Worm (Caenorhabditis elegans) whole organism, midembryonic: ENCODE measurements around the gene R12B2.13.

Source experiments
- T22C8.4 ChIP-seq: fragments of 200-800 bp; sonication (Bioruptor generic); IDR thresholded peaks from 2 replicates; pipeline ENCODE4 v1.3.6; 2022; ENCODE audit warnings: missing genetic modification characterization, missing compliant biosample characterization
- cog-1 ChIP-seq: sonication (generic microtip); optimal IDR thresholded peaks from 2 replicates; lab custom pipeline; 2016; ENCODE audit warnings: missing genetic modification characterization, missing compliant biosample characterization
- flt-1 ChIP-seq: fragments of 200-800 bp; sonication (Bioruptor generic); IDR thresholded peaks from 2 replicates; pipeline ENCODE4 v1.3.6; 2022; ENCODE audit warnings: missing genetic modification characterization, missing compliant biosample characterization
- klf-2 ChIP-seq: fragments of 200-800 bp; sonication (Bioruptor generic); conservative IDR thresholded peaks from 2 replicates; pipeline ENCODE4 v1.3.6; 2022; ENCODE audit warnings: missing genetic modification reagents, missing genetic modification characterization, missing compliant biosample characterization
- med-1 ChIP-seq: sonication (generic microtip); optimal IDR thresholded peaks from 2 replicates; lab custom pipeline; 2017; ENCODE audit warnings: missing genetic modification characterization, mild to moderate bottlenecking, missing compliant biosample characterization, antibody characterized with exemption, missing genetic modification reagents; ENCODE audit not compliant: insufficient read depth
- ref-1 ChIP-seq: fragments of 200-800 bp; sonication (Bioruptor generic); conservative IDR thresholded peaks from 2 replicates; pipeline ENCODE4 v1.3.6; 2022; ENCODE audit warnings: missing genetic modification reagents, missing genetic modification characterization, missing compliant biosample characterization
- tab-1 ChIP-seq: fragments of 200-800 bp; sonication (Bioruptor generic); IDR thresholded peaks from 2 replicates; pipeline ENCODE4 v1.3.6; 2022; ENCODE audit warnings: missing genetic modification characterization, missing compliant biosample characterization
- ztf-23 ChIP-seq: fragments of 200-800 bp; sonication (Bioruptor generic); IDR thresholded peaks from 2 replicates; pipeline ENCODE4 v1.3.6; 2022; ENCODE audit warnings: missing genetic modification reagents, missing genetic modification characterization, missing compliant biosample characterization
- ztf-29 ChIP-seq: fragments of 200-800 bp; sonication (Bioruptor generic); IDR thresholded peaks from 2 replicates; pipeline ENCODE4 v1.3.6; 2022; ENCODE audit warnings: missing genetic modification reagents, missing genetic modification characterization, missing compliant biosample characterization

Gene R12B2.13

DNA sequence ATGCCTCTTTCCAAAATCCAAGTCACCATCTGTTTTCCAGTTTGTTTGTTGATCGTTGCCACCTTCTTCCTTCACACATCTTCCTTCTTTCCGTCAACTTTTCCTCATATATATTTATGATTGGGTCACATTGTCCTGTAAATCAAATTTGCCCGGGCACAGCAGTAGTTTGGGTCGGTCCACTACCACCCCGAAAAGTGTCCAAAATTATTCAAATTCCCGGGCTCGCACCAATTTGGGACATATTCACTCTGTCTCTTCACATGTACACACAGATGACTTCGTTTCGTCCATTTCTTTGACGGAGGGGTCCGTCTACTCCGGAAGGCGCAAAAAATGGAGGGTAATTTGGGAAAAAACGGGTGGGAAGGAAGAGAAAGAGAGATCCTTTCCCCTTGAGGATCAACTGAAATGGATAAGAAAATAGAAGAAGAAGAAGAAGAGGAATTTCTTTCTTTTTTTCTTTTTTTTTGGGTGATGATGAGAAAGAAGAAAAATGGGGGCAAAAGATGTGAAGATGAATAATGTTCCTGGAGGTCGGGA lies 6.3 kb downstream of the R12B2.13 start:
- TF ChIP-seq tab-1 (GFP tag; lab: Robert Waterston, UW) = no peak

DNA sequence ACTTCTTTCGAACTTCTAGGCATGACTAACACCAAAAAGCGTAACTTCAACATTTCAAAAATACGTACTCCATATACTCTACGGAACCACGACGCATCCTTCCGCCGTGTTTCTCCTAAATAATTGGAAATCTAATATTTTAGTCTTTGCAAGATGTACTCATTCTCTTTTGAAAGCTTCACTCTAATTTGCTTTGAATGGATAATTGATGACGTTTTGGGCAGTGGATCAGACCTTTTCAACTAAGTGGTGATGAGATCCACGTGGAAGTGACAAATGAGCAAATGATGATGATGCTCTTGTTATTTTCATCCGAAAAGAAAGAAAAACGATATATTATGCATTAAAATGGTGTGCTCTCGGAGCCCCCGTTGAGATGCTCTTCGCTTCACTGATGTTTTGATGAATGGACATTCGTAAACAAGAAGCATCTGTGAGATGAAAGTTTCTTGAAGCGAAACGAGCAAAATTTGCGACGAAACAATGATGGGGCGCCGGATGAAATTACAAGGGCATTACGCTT lies 8.8 kb downstream of the R12B2.13 start:
- TF ChIP-seq ref-1 (GFP tag; lab: Robert Waterston, UW) (no peak), cog-1 (tag; lab: Kevin White, UChicago) (no peak), T22C8.4 (no peak), flt-1 (GFP tag; lab: Robert Waterston, UW) (no peak), ztf-29 (GFP tag; lab: Robert Waterston, UW) (no peak), klf-2 (GFP tag; lab: Robert Waterston, UW) (no peak), med-1 (GFP tag; lab: Kevin White, UChicago) (no peak), tab-1 (GFP tag; lab: Robert Waterston, UW) (no peak), ztf-23 (GFP tag; lab: Robert Waterston, UW) (no peak)

DNA sequence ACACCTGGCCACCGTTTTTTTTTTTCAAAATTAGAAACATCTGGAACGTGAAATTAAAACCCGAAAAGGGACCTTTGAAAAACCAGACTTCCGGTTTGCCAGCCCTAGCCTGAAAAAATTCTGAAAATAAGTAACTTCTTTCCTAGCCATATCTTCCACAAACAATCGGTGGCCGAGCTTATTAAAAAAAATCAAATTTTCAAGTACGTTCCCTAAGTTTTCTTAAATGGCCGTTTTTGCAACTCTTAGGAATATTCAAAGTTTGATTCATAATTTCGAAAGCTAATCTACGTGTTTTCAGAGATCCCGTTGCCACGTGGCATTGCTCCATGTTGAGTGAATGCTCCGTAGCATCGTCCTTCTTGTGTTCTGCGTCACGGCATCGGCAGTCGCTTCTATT lies 9.7 kb downstream of the R12B2.13 start, which contains the start of gene R12B2.8:
Gene R12B2.8 (plus strand): TSS at position 301 of the 400 bp plus-strand sequence.
- TF ChIP-seq ref-1 (GFP tag; lab: Robert Waterston, UW) (no peak), tab-1 (GFP tag; lab: Robert Waterston, UW) (no peak), klf-2 (GFP tag; lab: Robert Waterston, UW) (no peak), ztf-23 (GFP tag; lab: Robert Waterston, UW) (no peak), med-1 (GFP tag; lab: Kevin White, UChicago) (no peak), ztf-29 (GFP tag; lab: Robert Waterston, UW) (no peak), cog-1 (tag; lab: Kevin White, UChicago) (no peak), T22C8.4 (no peak), flt-1 (GFP tag; lab: Robert Waterston, UW) (no peak)

ce11 chrIII:5822816-5823215 lies 10.5 kb downstream of the R12B2.13 start:
- TF ChIP-seq flt-1 (GFP tag; lab: Robert Waterston, UW) (no peak), klf-2 (GFP tag; lab: Robert Waterston, UW) (no peak), tab-1 (GFP tag; lab: Robert Waterston, UW) (no peak), ztf-23 (GFP tag; lab: Robert Waterston, UW) (no peak), med-1 (GFP tag; lab: Kevin White, UChicago) (no peak), ref-1 (GFP tag; lab: Robert Waterston, UW) (no peak), ztf-29 (GFP tag; lab: Robert Waterston, UW) (no peak), T22C8.4 (no peak), cog-1 (tag; lab: Kevin White, UChicago) (no peak)

- TF ChIP-seq ztf-29 (GFP tag; lab: Robert Waterston, UW) (no peak), ztf-23 (GFP tag; lab: Robert Waterston, UW) (no peak), tab-1 (GFP tag; lab: Robert Waterston, UW) (no peak), flt-1 (GFP tag; lab: Robert Waterston, UW) (no peak), med-1 (GFP tag; lab: Kevin White, UChicago) (no peak), T22C8.4 (no peak), ref-1 (GFP tag; lab: Robert Waterston, UW) (no peak), cog-1 (tag; lab: Kevin White, UChicago) (no peak), klf-2 (GFP tag; lab: Robert Waterston, UW) (no peak)
Measured at ce11 chrIII:5815932-5816331, 17.3 kb downstream of the R12B2.13 start, which contains the start of gene sma-4. TSS of gene sma-4 (plus strand) at chrIII:5816232.

DNA sequence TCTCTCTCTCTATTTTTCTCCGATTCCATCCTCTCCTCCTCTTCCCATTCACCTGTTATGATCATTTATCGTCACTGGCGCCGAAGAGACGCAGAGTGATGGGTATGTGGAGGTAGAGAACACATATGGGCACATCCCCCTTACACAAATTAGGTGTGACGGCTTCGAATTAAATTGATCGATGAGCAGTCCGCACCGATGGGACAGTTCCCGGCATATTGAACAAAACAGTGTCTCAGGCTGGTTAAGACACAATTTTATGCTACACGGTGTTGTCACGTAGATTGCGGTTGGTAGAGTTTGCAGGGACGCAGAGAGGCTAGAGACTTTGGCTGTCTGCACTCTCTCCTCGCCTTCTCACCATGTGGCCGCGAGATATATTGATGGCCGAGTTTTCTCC lies 18.5 kb downstream of the R12B2.13 start, which contains the start of gene R12B2.7:
Gene R12B2.7 (plus strand): TSS at position 247 of the 400 bp plus-strand sequence.
- TF ChIP-seq ref-1 (GFP tag; lab: Robert Waterston, UW) (no peak), tab-1 (GFP tag; lab: Robert Waterston, UW) (0 out of 2 replicates have a peak, but pooled peaks have one; percentile 28)

DNA sequence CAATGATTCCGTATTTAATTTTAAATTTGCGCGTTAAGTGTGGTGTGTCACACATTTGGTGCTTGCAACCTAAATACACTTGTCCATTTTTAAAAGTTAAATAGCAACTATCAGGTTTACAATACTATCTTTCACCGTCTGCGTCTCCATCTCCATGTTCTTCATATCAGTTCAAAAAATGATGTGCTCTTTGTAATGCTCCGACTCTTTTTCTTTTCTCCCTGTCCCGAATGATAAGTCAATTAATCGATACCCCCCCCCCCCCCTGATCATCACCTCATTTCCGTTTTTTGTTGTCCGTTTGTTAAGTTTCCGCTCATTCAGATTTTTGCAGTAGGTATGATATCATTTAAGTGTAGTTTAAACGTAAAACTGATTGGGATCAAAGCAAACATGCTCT lies 19.2 kb downstream of the R12B2.13 start:
- TF ChIP-seq ztf-23 (GFP tag; lab: Robert Waterston, UW) = no peak
- no peak for TF ChIP-seq T22C8.4
- no peak for TF ChIP-seq cog-1 (tag; lab: Kevin White, UChicago)
- TF ChIP-seq tab-1 (GFP tag; lab: Robert Waterston, UW) = no peak
- no peak for TF ChIP-seq klf-2 (GFP tag; lab: Robert Waterston, UW)
- no peak for TF ChIP-seq med-1 (GFP tag; lab: Kevin White, UChicago)
- TF ChIP-seq ref-1 (GFP tag; lab: Robert Waterston, UW) = no peak
- TF ChIP-seq flt-1 (GFP tag; lab: Robert Waterston, UW) = no peak
- TF ChIP-seq ztf-29 (GFP tag; lab: Robert Waterston, UW) = no peak

DNA sequence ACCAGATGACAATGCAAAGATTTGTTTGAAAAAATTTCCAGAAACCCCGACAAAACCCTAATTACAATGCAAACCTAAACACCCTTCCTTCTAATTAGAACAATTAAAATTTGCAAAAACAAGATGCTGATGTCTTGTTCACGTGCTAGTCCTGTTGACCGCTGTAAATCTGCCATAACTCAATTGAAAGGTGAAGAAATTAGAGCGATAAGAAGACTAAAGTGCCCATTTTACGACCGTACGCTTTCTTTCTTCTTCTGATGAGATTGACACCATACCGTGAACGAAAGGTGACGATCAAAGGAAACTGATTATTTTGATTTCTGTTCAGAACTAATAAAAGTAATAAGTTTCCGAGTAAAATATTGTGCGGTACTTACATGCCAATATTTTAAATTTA lies 19.8 kb downstream of the R12B2.13 start:
- TF ChIP-seq ztf-29 (GFP tag; lab: Robert Waterston, UW) (no peak), med-1 (GFP tag; lab: Kevin White, UChicago) (no peak)

DNA sequence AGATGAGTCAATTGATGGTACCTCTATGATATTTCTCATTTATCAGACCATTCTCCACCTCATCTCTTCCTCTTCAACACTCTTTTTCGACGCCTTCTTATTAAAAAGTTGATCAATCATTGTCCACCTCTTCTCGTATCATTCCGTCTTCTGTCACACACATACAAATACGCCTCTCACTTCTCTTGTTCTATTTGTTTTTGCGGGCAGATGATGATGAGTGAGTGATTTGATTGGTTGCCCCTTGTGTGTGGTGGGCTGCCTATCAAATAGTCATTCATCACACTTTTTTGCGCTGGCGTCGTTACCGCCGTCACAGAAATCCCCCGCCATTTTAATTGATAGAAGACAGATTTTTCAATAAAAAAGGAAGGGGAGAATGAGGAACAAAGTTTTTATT lies 20.6 kb downstream of the R12B2.13 start:
- TF ChIP-seq flt-1 (GFP tag; lab: Robert Waterston, UW) = no peak
- TF ChIP-seq ztf-29 (GFP tag; lab: Robert Waterston, UW) = no peak
- no peak for TF ChIP-seq ref-1 (GFP tag; lab: Robert Waterston, UW)
- no peak for TF ChIP-seq klf-2 (GFP tag; lab: Robert Waterston, UW)
- TF ChIP-seq tab-1 (GFP tag; lab: Robert Waterston, UW) = no peak
- no peak for TF ChIP-seq T22C8.4
- no peak for TF ChIP-seq med-1 (GFP tag; lab: Kevin White, UChicago)
- TF ChIP-seq ztf-23 (GFP tag; lab: Robert Waterston, UW) = no peak
- no peak for TF ChIP-seq cog-1 (tag; lab: Kevin White, UChicago)
